Worm (Caenorhabditis elegans) whole organism, L2 larva: ENCODE data around the gene B0554.2.

Experiments used
- C34F6.9 ChIP-seq: fragments of 150-350 bp; optimal IDR thresholded peaks from 2 replicates; lab custom pipeline; 2014; ENCODE audit warnings: missing biosample characterization, missing genetic modification characterization
- R02D3.7 ChIP-seq: fragments of 150-350 bp; optimal IDR thresholded peaks from 2 replicates; lab custom pipeline; 2014; ENCODE audit warnings: missing biosample characterization, missing genetic modification characterization
- Y55F3AM.14 ChIP-seq: fragments of 200-800 bp; sonication (Bioruptor generic); optimal IDR thresholded peaks from 2 replicates; lab custom pipeline; 2018; ENCODE audit warnings: mild to moderate bottlenecking, missing genetic modification characterization, missing compliant biosample characterization
- ZK546.5 ChIP-seq: sonication (generic microtip); optimal IDR thresholded peaks from 2 replicates; lab custom pipeline; 2017; ENCODE audit warnings: missing biosample characterization, missing genetic modification characterization
- alr-1 ChIP-seq: fragments of 150-350 bp; optimal IDR thresholded peaks from 2 replicates; lab custom pipeline; 2014; ENCODE audit warnings: missing biosample characterization, missing genetic modification characterization
- aly-2 ChIP-seq: fragments of 150-350 bp; optimal IDR thresholded peaks from 2 replicates; lab custom pipeline; 2014; ENCODE audit warnings: missing biosample characterization, missing genetic modification characterization
- dmd-4 ChIP-seq: sonication (generic microtip); optimal IDR thresholded peaks from 2 replicates; lab custom pipeline; 2017; ENCODE audit warnings: missing biosample characterization, missing genetic modification characterization
- egl-27 ChIP-seq: sonication (generic microtip); optimal IDR thresholded peaks from 3 replicates; lab custom pipeline; 2017; ENCODE audit warnings: missing biosample characterization, missing genetic modification reagents, missing genetic modification characterization
- elt-3 ChIP-seq: sonication (generic microtip); optimal IDR thresholded peaks from 2 replicates; lab custom pipeline; 2017; ENCODE audit warnings: missing biosample characterization, missing genetic modification characterization
- fos-1 ChIP-seq: fragments of 150-350 bp; optimal IDR thresholded peaks from 2 replicates; lab custom pipeline; 2014; ENCODE audit warnings: missing biosample characterization, missing genetic modification characterization
- lin-13 ChIP-seq: fragments of 150-350 bp; optimal IDR thresholded peaks from 2 replicates; lab custom pipeline; 2014; ENCODE audit warnings: missing biosample characterization, missing genetic modification reagents, missing genetic modification characterization
- lsy-2 ChIP-seq, 2 experiments: fragments of 150-350 bp in 1 of 2; sonication (generic microtip) in 1 of 2; optimal IDR thresholded peaks; 2 replicates each; lab custom pipeline; 2014 to 2017; ENCODE audit warnings: missing biosample characterization in 2 of 2, missing genetic modification characterization in 2 of 2
- mbf-1 ChIP-seq: sonication (generic microtip); optimal IDR thresholded peaks from 2 replicates; lab custom pipeline; 2017; ENCODE audit warnings: missing biosample characterization, missing genetic modification characterization
- nhr-10 ChIP-seq: sonication (generic microtip); optimal IDR thresholded peaks from 2 replicates; lab custom pipeline; 2017; ENCODE audit warnings: missing biosample characterization, missing genetic modification characterization
- nhr-21 ChIP-seq: fragments of 150-350 bp; optimal IDR thresholded peaks from 2 replicates; lab custom pipeline; 2014; ENCODE audit warnings: missing biosample characterization, missing genetic modification characterization
- nhr-23 ChIP-seq: fragments of 150-350 bp; optimal IDR thresholded peaks from 2 replicates; lab custom pipeline; 2014; ENCODE audit warnings: missing biosample characterization, missing genetic modification reagents, missing genetic modification characterization
- nhr-237 ChIP-seq: fragments of 150-350 bp; optimal IDR thresholded peaks from 2 replicates; lab custom pipeline; 2014; ENCODE audit warnings: missing biosample characterization, missing genetic modification characterization
- nhr-25 ChIP-seq: fragments of 150-350 bp; sonication (generic microtip); optimal IDR thresholded peaks from 3 replicates; lab custom pipeline; 2014; ENCODE audit warnings: missing biosample characterization, missing genetic modification characterization
- nhr-6 ChIP-seq: fragments of 150-350 bp; optimal IDR thresholded peaks from 2 replicates; lab custom pipeline; 2014; ENCODE audit warnings: missing biosample characterization, missing genetic modification characterization
- peb-1 ChIP-seq: fragments of 150-350 bp; optimal IDR thresholded peaks from 2 replicates; lab custom pipeline; 2014; ENCODE audit warnings: missing biosample characterization, missing genetic modification characterization
- sem-4 ChIP-seq: fragments of 150-350 bp; optimal IDR thresholded peaks from 2 replicates; lab custom pipeline; 2014; ENCODE audit warnings: missing biosample characterization, missing genetic modification reagents, missing genetic modification characterization
- skn-1 ChIP-seq: sonication (generic microtip); optimal IDR thresholded peaks from 2 replicates; lab custom pipeline; 2017; ENCODE audit warnings: missing biosample characterization, missing genetic modification characterization
- sma-3 ChIP-seq: sonication (generic microtip); optimal IDR thresholded peaks from 2 replicates; lab custom pipeline; 2016; ENCODE audit warnings: missing genetic modification reagents, missing genetic modification characterization, missing compliant biosample characterization
- sma-9 ChIP-seq, 2 experiments: fragments of 150-350 bp in 1 of 2; sonication (generic microtip) in 1 of 2; optimal IDR thresholded peaks; 2 replicates each; lab custom pipeline; 2014 to 2016; ENCODE audit warnings: missing genetic modification characterization in 2 of 2, mild to moderate bottlenecking in 1 of 2, missing biosample characterization in 1 of 2, missing compliant biosample characterization in 1 of 2, missing genetic modification reagents in 1 of 2, moderate library complexity in 1 of 2
- snpc-4 ChIP-seq: fragments of 150-350 bp; optimal IDR thresholded peaks from 2 replicates; lab custom pipeline; 2014; ENCODE audit warnings: missing biosample characterization, missing genetic modification characterization
- unc-39 ChIP-seq: fragments of 150-350 bp; optimal IDR thresholded peaks from 2 replicates; lab custom pipeline; 2014; ENCODE audit warnings: missing biosample characterization, missing genetic modification characterization
- unc-55 ChIP-seq: fragments of 150-350 bp; sonication (generic microtip); optimal IDR thresholded peaks from 3 replicates; lab custom pipeline; 2014; ENCODE audit warnings: missing biosample characterization, missing genetic modification reagents, missing genetic modification characterization
- unc-62 ChIP-seq: fragments of 150-350 bp; optimal IDR thresholded peaks from 2 replicates; lab custom pipeline; 2014; ENCODE audit warnings: missing biosample characterization, missing genetic modification reagents, missing genetic modification characterization
- zag-1 ChIP-seq: fragments of 150-350 bp; optimal IDR thresholded peaks from 2 replicates; lab custom pipeline; 2014; ENCODE audit warnings: missing biosample characterization, missing genetic modification characterization
- ztf-1 ChIP-seq: fragments of 200-800 bp; sonication (Bioruptor generic); conservative IDR thresholded peaks from 2 replicates; pipeline ENCODE4 v1.3.6; 2022; ENCODE audit warnings: missing genetic modification characterization, missing compliant biosample characterization
- ztf-11 ChIP-seq: sonication (generic microtip); optimal IDR thresholded peaks from 2 replicates; lab custom pipeline; 2017; ENCODE audit warnings: missing biosample characterization, missing genetic modification characterization
- ztf-4 ChIP-seq: fragments of 150-350 bp; optimal IDR thresholded peaks from 2 replicates; lab custom pipeline; 2014; ENCODE audit warnings: missing biosample characterization, missing genetic modification characterization

The B0554.2 gene

ce11 chrV:428844-429243 is 5.2 kb upstream of the B0554.2 start, which contains the start of gene B0554.4:
B0554.4 (plus strand) TSS chrV:429144.
- TF ChIP-seq zag-1 (no peak), ztf-1 (GFP tag; lab: Robert Waterston, UW) (no peak), nhr-10 (tag; lab: Kevin White, UChicago) (no peak), alr-1 (tag; lab: Kevin White, UChicago) (no peak), skn-1 (tag; lab: Kevin White, UChicago) (no peak), egl-27 (tag; lab: Kevin White, UChicago) (no peak), sma-3 (GFP tag; lab: Kevin White, UChicago) (no peak), dmd-4 (tag; lab: Kevin White, UChicago) (no peak), R02D3.7 (no peak), unc-55 (GFP tag; lab: Kevin White, UChicago) (no peak), elt-3 (tag; lab: Kevin White, UChicago) (no peak), Y55F3AM.14 (GFP tag; lab: Kevin White, UChicago) (no peak), nhr-6 (tag; lab: Kevin White, UChicago) (no peak)
- TF ChIP-seq, all 48 proteins: peak for 0

ce11 chrV:432991-433390 is 1.0 kb upstream of the B0554.2 start:
- TF ChIP-seq Y55F3AM.14 (GFP tag; lab: Kevin White, UChicago) (no peak), peb-1 (tag; lab: Kevin White, UChicago) (no peak), alr-1 (tag; lab: Kevin White, UChicago) (no peak), ztf-1 (GFP tag; lab: Robert Waterston, UW) (no peak)

ce11 chrV:438094-438493 is 4.1 kb downstream of the B0554.2 start, which contains the start of gene B0554.1:
B0554.1 (plus strand) TSS chrV:438394.
- TF ChIP-seq sma-9 (GFP tag; optimal IDR thresholded peaks at IDR 0.05; lab: Kevin White, UChicago) (no peak), sma-9 (tag; optimal IDR thresholded peaks at IDR 0.05; lab: Kevin White, UChicago) (no peak), nhr-21 (tag; lab: Kevin White, UChicago) (no peak), sma-3 (GFP tag; lab: Kevin White, UChicago) (no peak), aly-2 (tag; lab: Kevin White, UChicago) (no peak), nhr-6 (tag; lab: Kevin White, UChicago) (no peak), nhr-237 (tag; lab: Kevin White, UChicago) (no peak), lin-13 (GFP tag; lab: Kevin White, UChicago) (no peak), nhr-10 (tag; lab: Kevin White, UChicago) (no peak), dmd-4 (tag; lab: Kevin White, UChicago) (no peak), C34F6.9 (tag; lab: Kevin White, UChicago) (no peak), ztf-4 (tag; lab: Kevin White, UChicago) (no peak), unc-39 (tag; lab: Kevin White, UChicago) (no peak), ztf-1 (GFP tag; lab: Robert Waterston, UW) (no peak), ZK546.5 (tag; lab: Kevin White, UChicago) (no peak), nhr-25 (tag; lab: Kevin White, UChicago) (no peak), sem-4 (tag; lab: Kevin White, UChicago) (no peak), mbf-1 (tag; lab: Kevin White, UChicago) (no peak)
- TF ChIP-seq, all 48 proteins: peak for 0

DNA sequence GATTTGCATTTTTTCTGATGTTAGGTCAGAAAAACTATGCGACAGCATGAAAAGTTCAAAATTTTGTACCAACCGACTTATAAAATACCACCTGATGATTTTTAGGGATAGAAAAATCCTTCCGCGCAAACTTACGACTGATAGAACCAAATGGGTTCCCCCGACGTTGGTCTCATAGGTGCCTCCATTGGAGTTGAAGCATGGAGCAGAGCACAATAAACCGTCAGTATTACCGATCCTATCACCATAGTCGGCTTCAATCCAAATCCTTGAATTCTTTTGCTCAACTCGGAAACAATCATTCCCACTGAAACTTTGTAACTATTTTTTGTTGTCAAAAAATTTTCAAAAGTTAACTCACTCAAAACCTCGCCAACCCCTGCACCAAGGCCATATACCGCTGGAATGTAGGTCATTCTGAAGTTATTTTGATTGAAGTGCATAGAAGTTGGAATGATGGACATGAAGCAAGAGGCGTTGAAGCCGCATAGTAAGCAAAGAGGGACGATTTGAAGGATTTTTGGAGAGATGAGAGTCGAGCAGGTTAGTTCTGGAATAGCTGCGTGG is 5.3 kb downstream of the B0554.2 start:
- TF ChIP-seq fos-1 (tag; lab: Kevin White, UChicago): no peak

DNA sequence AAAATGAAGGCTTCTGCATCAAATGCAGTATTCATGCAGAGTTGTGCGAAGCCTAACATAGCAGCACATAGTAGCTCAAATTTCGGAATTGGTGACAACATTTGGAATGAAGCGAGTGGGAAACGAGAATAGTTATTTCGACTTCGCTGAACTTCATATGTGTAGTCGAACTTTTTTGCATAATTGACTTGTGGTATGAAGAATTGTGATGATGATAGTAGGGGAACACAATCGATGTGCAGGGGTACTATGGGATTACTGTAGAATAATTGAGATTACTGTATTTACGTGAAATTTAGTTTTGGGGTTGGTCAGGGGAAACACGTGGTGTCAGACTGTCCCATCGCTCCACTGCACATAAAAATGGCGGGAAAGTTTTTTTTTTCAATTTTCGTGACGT is 6.9 kb downstream of the B0554.2 start, which contains the start of gene B0554.7:
TSS of gene B0554.7 (minus strand) at position 101 of the 400 bp plus-strand sequence.
- TF ChIP-seq nhr-23 (tag; lab: Kevin White, UChicago): no peak
- no peak for TF ChIP-seq snpc-4 (tag; lab: Kevin White, UChicago)
- no peak for TF ChIP-seq ztf-11

DNA sequence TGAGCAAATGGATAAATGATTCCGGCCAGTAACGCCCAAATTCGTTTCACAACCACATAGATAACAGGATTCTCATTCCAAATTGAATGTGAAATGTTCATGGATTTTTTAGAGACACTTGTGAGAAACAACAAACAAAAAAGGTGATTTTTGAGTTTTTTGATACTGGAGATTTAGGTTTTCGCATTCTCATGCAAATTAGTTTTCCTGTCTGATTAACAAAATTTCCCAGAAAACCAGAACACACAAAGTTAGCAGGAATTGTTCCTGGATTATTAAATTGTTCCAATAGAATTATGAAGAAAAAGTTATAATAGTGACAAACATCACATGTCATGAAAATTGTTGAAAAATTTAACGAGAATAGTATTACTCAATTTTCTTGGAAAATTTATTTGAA is 9.2 kb downstream of the B0554.2 start, which contains the start of gene srh-33:
TSS of gene srh-33 (minus strand) at position 101 of the 400 bp plus-strand sequence.
- TF ChIP-seq egl-27 (tag; lab: Kevin White, UChicago) (no peak), nhr-21 (tag; lab: Kevin White, UChicago) (no peak), ZK546.5 (tag; lab: Kevin White, UChicago) (no peak), unc-62 (GFP tag; lab: Kevin White, UChicago) (no peak), snpc-4 (tag; lab: Kevin White, UChicago) (no peak), lin-13 (GFP tag; lab: Kevin White, UChicago) (no peak), ztf-11 (no peak), Y55F3AM.14 (GFP tag; lab: Kevin White, UChicago) (no peak), nhr-23 (tag; lab: Kevin White, UChicago) (no peak), lsy-2 (tag; optimal IDR thresholded peaks at IDR 0.05; lab: Kevin White, UChicago) (no peak), peb-1 (tag; lab: Kevin White, UChicago) (no peak), sma-3 (GFP tag; lab: Kevin White, UChicago) (no peak), unc-39 (tag; lab: Kevin White, UChicago) (no peak), elt-3 (tag; lab: Kevin White, UChicago) (no peak), ztf-4 (tag; lab: Kevin White, UChicago) (no peak), skn-1 (tag; lab: Kevin White, UChicago) (no peak), nhr-6 (tag; lab: Kevin White, UChicago) (no peak), alr-1 (tag; lab: Kevin White, UChicago) (no peak), unc-55 (GFP tag; lab: Kevin White, UChicago) (no peak)
- TF ChIP-seq, all 48 proteins: peak for 0
